Worm (Caenorhabditis elegans) whole organism, L1 larva: Measurements from ENCODE around the gene ttr-1.

Source experiments
- aly-2 ChIP-seq: fragments of 150-350 bp; optimal IDR thresholded peaks from 2 replicates; lab custom pipeline; 2014; ENCODE audit warnings: missing biosample characterization, missing genetic modification characterization
- ceh-63 ChIP-seq: fragments of 200-800 bp; sonication (Bioruptor generic); optimal IDR thresholded peaks from 2 replicates; lab custom pipeline; 2018; ENCODE audit warnings: mild to moderate bottlenecking, missing genetic modification characterization, missing compliant biosample characterization
- egl-27 ChIP-seq, 2 experiments: fragments of 150-350 bp in 1 of 2; sonication (generic microtip); optimal IDR thresholded peaks; 3 replicates each; lab custom pipeline; 2017 to 2018; ENCODE audit warnings: missing biosample characterization in 2 of 2, missing genetic modification characterization in 2 of 2, missing genetic modification reagents in 2 of 2
- lin-13 ChIP-seq: fragments of 150-350 bp; optimal IDR thresholded peaks from 2 replicates; lab custom pipeline; 2014; ENCODE audit warnings: missing biosample characterization, missing genetic modification reagents, missing genetic modification characterization
- nhr-11 ChIP-seq: fragments of 150-350 bp; optimal IDR thresholded peaks from 2 replicates; lab custom pipeline; 2014; ENCODE audit warnings: missing biosample characterization, missing genetic modification characterization
- nhr-47 ChIP-seq: sonication (generic microtip); optimal IDR thresholded peaks from 2 replicates; lab custom pipeline; 2016; ENCODE audit warnings: mild to moderate bottlenecking, missing genetic modification characterization, moderate library complexity, missing compliant biosample characterization
- nhr-90 ChIP-seq: sonication (generic microtip); optimal IDR thresholded peaks from 2 replicates; lab custom pipeline; 2016; ENCODE audit warnings: mild to moderate bottlenecking, missing genetic modification characterization, missing compliant biosample characterization; ENCODE audit not compliant: poor library complexity
- tbx-2 ChIP-seq: sonication (generic microtip); optimal IDR thresholded peaks from 2 replicates; lab custom pipeline; 2016; ENCODE audit warnings: missing genetic modification characterization, missing compliant biosample characterization
- tlp-1 ChIP-seq: fragments of 150-350 bp; optimal IDR thresholded peaks from 2 replicates; lab custom pipeline; 2014; ENCODE audit warnings: missing biosample characterization, missing genetic modification characterization
- unc-62 ChIP-seq: fragments of 150-350 bp; optimal IDR thresholded peaks from 2 replicates; lab custom pipeline; 2014; ENCODE audit warnings: missing biosample characterization, missing genetic modification reagents, missing genetic modification characterization
- zip-4 ChIP-seq: fragments of 200-800 bp; sonication (Bioruptor generic); optimal IDR thresholded peaks from 2 replicates; lab custom pipeline; 2018; ENCODE audit warnings: mild to moderate bottlenecking, missing genetic modification characterization, moderate library complexity, missing compliant biosample characterization

- TF ChIP-seq ceh-63 (GFP tag; lab: Kevin White, UChicago) (no peak), aly-2 (no peak), unc-62 (GFP tag; lab: Kevin White, UChicago) (no peak), zip-4 (GFP tag; lab: Kevin White, UChicago) (no peak), tbx-2 (no peak), nhr-11 (tag; lab: Kevin White, UChicago) (no peak), nhr-47 (tag; lab: Kevin White, UChicago) (no peak), lin-13 (no peak), egl-27 (tag; optimal IDR thresholded peaks at IDR 0.05; lab: Kevin White, UChicago) (no peak), nhr-90 (tag; lab: Kevin White, UChicago) (no peak), tlp-1 (tag; lab: Kevin White, UChicago) (no peak)
Observed at ce11 chrIII:9903694-9904292, 25.1 kb upstream of the ttr-1 start.
